Fruit fly (Drosophila melanogaster) whole organism, prepupa: ENCODE measurements around the gene CG1943.

ENCODE experiments used
- CG16779 ChIP-seq: fragments of 200-800 bp; sonication (Bioruptor generic); optimal IDR thresholded peaks from 3 replicates; lab custom pipeline; 2017; ENCODE audit warnings: missing biosample characterization, mild to moderate bottlenecking, missing genetic modification characterization
- CG31627 ChIP-seq: fragments of 200-800 bp; sonication (Bioruptor generic); optimal IDR thresholded peaks from 3 replicates; lab custom pipeline; 2016; ENCODE audit warnings: missing biosample characterization, missing genetic modification characterization
- CG4318 ChIP-seq: fragments of 200-800 bp; sonication (Bioruptor generic); optimal IDR thresholded peaks from 3 replicates; lab custom pipeline; 2017; ENCODE audit warnings: missing biosample characterization, mild to moderate bottlenecking, missing genetic modification characterization
- CG6854 ChIP-seq: fragments of 200-800 bp; sonication (Bioruptor generic); optimal IDR thresholded peaks from 2 replicates; lab custom pipeline; 2017; ENCODE audit warnings: missing biosample characterization, mild to moderate bottlenecking, missing genetic modification characterization
- CG7368 ChIP-seq: fragments of 200-800 bp; sonication (Bioruptor generic); optimal IDR thresholded peaks from 3 replicates; lab custom pipeline; 2016; ENCODE audit warnings: missing biosample characterization, missing genetic modification characterization
- CG8319 ChIP-seq: fragments of 200-800 bp; sonication (Bioruptor generic); optimal IDR thresholded peaks from 3 replicates; lab custom pipeline; 2016; ENCODE audit warnings: missing biosample characterization, missing genetic modification characterization
- Gug ChIP-seq: fragments of 200-800 bp; sonication (Bioruptor generic); IDR thresholded peaks from 2 replicates; pipeline ENCODE4 v1.3.6; 2022; ENCODE audit warnings: missing biosample characterization, missing genetic modification characterization
- Sox15 ChIP-seq: fragments of 200-800 bp; sonication (Bioruptor generic); optimal IDR thresholded peaks from 3 replicates; lab custom pipeline; 2016; ENCODE audit warnings: missing biosample characterization, missing genetic modification characterization
- dac ChIP-seq: fragments of 200-800 bp; sonication (Bioruptor generic); optimal IDR thresholded peaks from 2 replicates; lab custom pipeline; 2017; ENCODE audit warnings: missing biosample characterization, mild to moderate bottlenecking, missing genetic modification characterization
- esn ChIP-seq: fragments of 200-800 bp; sonication (Bioruptor generic); optimal IDR thresholded peaks from 2 replicates; lab custom pipeline; 2016; ENCODE audit warnings: missing biosample characterization, mild to moderate bottlenecking, missing genetic modification characterization, moderate library complexity
- net ChIP-seq: fragments of 200-800 bp; sonication (Bioruptor generic); optimal IDR thresholded peaks from 3 replicates; lab custom pipeline; 2016; ENCODE audit warnings: missing biosample characterization, missing genetic modification characterization
- salr ChIP-seq, 2 experiments: fragments of 200-800 bp; sonication (Bioruptor generic); optimal IDR thresholded peaks; 3 replicates each; lab custom pipeline; 2016 to 2018; ENCODE audit warnings: missing biosample characterization in 2 of 2, missing genetic modification characterization in 2 of 2, mild to moderate bottlenecking in 1 of 2
- topi ChIP-seq: fragments of 200-800 bp; sonication (Bioruptor generic); optimal IDR thresholded peaks from 3 replicates; lab custom pipeline; 2016; ENCODE audit warnings: missing biosample characterization, missing genetic modification characterization

DNA sequence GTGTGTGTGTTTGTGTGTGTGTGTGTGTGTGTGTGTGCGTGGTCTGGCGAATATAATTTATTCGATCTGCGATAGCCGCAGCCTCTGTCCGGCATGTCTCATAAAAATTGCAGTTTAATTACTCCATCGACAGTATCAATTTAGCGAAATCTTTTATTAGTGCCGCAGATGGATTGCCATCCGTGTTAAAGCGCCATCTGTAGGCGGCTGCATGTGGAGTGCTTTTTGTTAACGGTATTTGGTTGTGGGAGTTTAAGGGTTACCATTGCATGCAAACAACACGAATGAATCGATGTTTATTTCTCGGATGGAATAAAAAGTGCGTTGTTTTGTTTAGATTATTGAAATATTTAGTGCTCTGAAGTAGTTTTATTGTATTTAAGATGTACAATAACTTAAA is 45.2 kb upstream of the CG1943 start:
- TF ChIP-seq topi (GFP tag; lab: Kevin White, UChicago) = no peak
- no peak for TF ChIP-seq Sox15
- TF ChIP-seq CG31627 = no peak
- no peak for TF ChIP-seq dac
- no peak for TF ChIP-seq CG7368 (GFP tag; lab: Kevin White, UChicago)
- no peak for TF ChIP-seq CG8319
- no peak for TF ChIP-seq Gug
- TF ChIP-seq net (GFP tag; lab: Kevin White, UChicago) = no peak
- no peak for TF ChIP-seq salr (GFP tag; optimal IDR thresholded peaks at IDR 0.05; lab: Kevin White, UChicago)
- TF ChIP-seq CG6854 (GFP tag; lab: Kevin White, UChicago) = no peak
- no peak for TF ChIP-seq CG4318 (GFP tag; lab: Kevin White, UChicago)
- TF ChIP-seq CG16779 (tag; lab: Kevin White, UChicago) = no peak
- no peak for TF ChIP-seq esn
